In the genomic region with DNA sequence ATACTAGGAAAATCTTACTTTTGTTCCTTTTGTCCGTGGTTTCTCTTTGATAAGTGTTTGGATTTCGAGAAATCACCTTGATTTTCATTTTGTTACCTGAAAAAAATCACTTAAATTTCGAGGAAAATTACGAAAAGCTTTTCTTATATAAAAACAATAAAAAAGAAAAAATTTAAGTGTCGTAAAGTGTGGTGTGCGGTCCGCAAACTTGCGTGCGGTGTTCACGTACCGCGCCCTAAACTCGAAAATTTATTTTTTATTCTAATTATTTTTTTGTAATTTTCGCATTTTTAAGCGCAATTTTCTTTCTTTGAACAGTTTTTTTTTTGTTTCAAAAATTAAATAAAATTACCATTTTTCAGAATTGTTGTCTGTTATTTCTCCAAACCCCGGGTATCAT, we compare ENCODE assay signal across 1 worm cellular context.
TF ChIP-seq lines count a peak whose summit lies in the region.

dcaf-13 (minus strand) TSS at position 96 of the 400 bp plus-strand sequence.
toe-1 (plus strand) TSS at position 361 of the 400 bp plus-strand sequence.

TF ChIP-seq in whole organism, L1 larva, 84 proteins besides CTCF, POLR2A, EP300 and RAD21 (continued from another document):
- peak in 2 of 3 experiments; percentile 7 to 17 for TF ChIP-seq ceh-82 (tag; optimal IDR thresholded peaks at IDR 0.05; lab: Kevin White, UChicago)
- TF ChIP-seq sptf-1 (tag; optimal IDR thresholded peaks at IDR 0.05; lab: Kevin White, UChicago) = no peak
- no peak for TF ChIP-seq sox-4 (tag; optimal IDR thresholded peaks at IDR 0.05; lab: Kevin White, UChicago)
- no peak for TF ChIP-seq C34B4.2 (tag; optimal IDR thresholded peaks at IDR 0.05; lab: Kevin White, UChicago)
- no peak for TF ChIP-seq blmp-1 (tag; optimal IDR thresholded peaks at IDR 0.05; lab: Kevin White, UChicago)
- TF ChIP-seq elt-3 (tag; optimal IDR thresholded peaks at IDR 0.05; lab: Kevin White, UChicago) = peak in 1 of 6 experiments; percentile 39
- peak; percentile 84 for TF ChIP-seq F16B12.6 (tag; optimal IDR thresholded peaks at IDR 0.05; lab: Kevin White, UChicago)
- peak; percentile 6 for TF ChIP-seq C16A3.4 (tag; optimal IDR thresholded peaks at IDR 0.05; lab: Kevin White, UChicago)
- no peak for TF ChIP-seq hpl-2 (GFP tag; optimal IDR thresholded peaks at IDR 0.05; lab: Kevin White, UChicago)
- TF ChIP-seq unc-62 (GFP tag; optimal IDR thresholded peaks at IDR 0.05; lab: Kevin White, UChicago) = no peak
- peak; percentile 17 for TF ChIP-seq nhr-47 (tag; optimal IDR thresholded peaks at IDR 0.05; lab: Kevin White, UChicago)
